Fruit fly (Drosophila melanogaster): ENCODE data around the gene CG5646.

The CG5646 gene

dm6 chr3R:27553921-27554320, 7.2 kb downstream of the CG5646 start (continued):
- TF ChIP-seq CG31388 (GFP tag; optimal IDR thresholded peaks at IDR 0.05) = no peak
- peak; percentile 21; the same call in 1 of the 2 replicates for TF ChIP-seq E2f2 (GFP tag; IDR thresholded peaks at IDR 0.05)
- TF ChIP-seq ab (GFP tag; optimal IDR thresholded peaks at IDR 0.05) = no peak
- no peak for TF ChIP-seq Dad (GFP tag; optimal IDR thresholded peaks at IDR 0.05)
- no peak for TF ChIP-seq crol (GFP tag; IDR thresholded peaks at IDR 0.05)
- TF ChIP-seq trh (GFP tag; optimal IDR thresholded peaks at IDR 0.05) = no peak
- TF ChIP-seq NfI (GFP tag; optimal IDR thresholded peaks at IDR 0.05) = peak; percentile 22
- TF ChIP-seq CG13624 (GFP tag; optimal IDR thresholded peaks at IDR 0.05) = no peak
- peak; percentile 5 to 49 for TF ChIP-seq Pdp1 (GFP tag; optimal IDR thresholded peaks at IDR 0.05)
- no peak for TF ChIP-seq mld (GFP tag; IDR thresholded peaks at IDR 0.05; ENCODE audit: partially characterized antibody)
- no peak for TF ChIP-seq CG15011 (GFP tag; optimal IDR thresholded peaks at IDR 0.05)
- TF ChIP-seq CG3065 (GFP tag; optimal IDR thresholded peaks at IDR 0.05) = no peak
- peak; percentile 82 for TF ChIP-seq ci (GFP tag; IDR thresholded peaks at IDR 0.05)
- TF ChIP-seq sim (GFP tag; IDR thresholded peaks at IDR 0.05) = 0 out of 2 replicates have a peak, but pooled peaks have one; percentile 21
- TF ChIP-seq Poxn (GFP tag; IDR thresholded peaks at IDR 0.05) = no peak
- no peak for TF ChIP-seq da (GFP tag; optimal IDR thresholded peaks at IDR 0.05)
- TF ChIP-seq Rx (GFP tag; IDR thresholded peaks at IDR 0.05) = peak; percentile 60
- TF ChIP-seq Dip3 (GFP tag; optimal IDR thresholded peaks at IDR 0.05) = no peak
- TF ChIP-seq sisA (GFP tag; IDR thresholded peaks at IDR 0.05) = peak; percentile 73
- no peak for TF ChIP-seq CTCF (GFP tag; optimal IDR thresholded peaks at IDR 0.05)
- TF ChIP-seq her (GFP tag; optimal IDR thresholded peaks at IDR 0.05) = no peak
- TF ChIP-seq CG7357 (GFP tag; IDR thresholded peaks at IDR 0.05) = peak; percentile 37; the same call in 1 of the 3 replicates
- no peak for TF ChIP-seq hkb (optimal IDR thresholded peaks at IDR 0.05)
- peak; percentile 76 for TF ChIP-seq hkb (GFP tag; IDR thresholded peaks at IDR 0.05)
- no peak for TF ChIP-seq CG1792 (GFP tag; optimal IDR thresholded peaks at IDR 0.05)
- TF ChIP-seq CoRest (tag; optimal IDR thresholded peaks at IDR 0.05) = peak; percentile 38
- no peak for TF ChIP-seq bbx (GFP tag; IDR thresholded peaks at IDR 0.05; ENCODE audit: partially characterized antibody)
- no peak for TF ChIP-seq CG6813 (GFP tag; optimal IDR thresholded peaks at IDR 0.05)
- no peak for TF ChIP-seq luna (GFP tag; optimal IDR thresholded peaks at IDR 0.05)
- TF ChIP-seq CG10274 (GFP tag; optimal IDR thresholded peaks at IDR 0.05) = no peak
- no peak for TF ChIP-seq ac (GFP tag; optimal IDR thresholded peaks at IDR 0.05)
- TF ChIP-seq CG12391 (tag; optimal IDR thresholded peaks at IDR 0.05) = peak; percentile 64
- no peak for TF ChIP-seq CG18619 (GFP tag; optimal IDR thresholded peaks at IDR 0.05)
- TF ChIP-seq croc (GFP tag; conservative IDR thresholded peaks at IDR 0.05) = 0 out of 3 replicates have a peak, but pooled peaks have one; percentile 18
- TF ChIP-seq HLHmδ (GFP tag; optimal IDR thresholded peaks at IDR 0.05) = no peak
- no peak for TF ChIP-seq fd3F (GFP tag; optimal IDR thresholded peaks at IDR 0.05)
- TF ChIP-seq CG42726 (GFP tag; IDR thresholded peaks at IDR 0.05; ENCODE audit: partially characterized antibody) = no peak
- no peak for TF ChIP-seq CG32532 (GFP tag; IDR thresholded peaks at IDR 0.05)
- TF ChIP-seq fd102C (GFP tag; optimal IDR thresholded peaks at IDR 0.05) = no peak
- TF ChIP-seq CG5245 (GFP tag; optimal IDR thresholded peaks at IDR 0.05) = peak; percentile 47
- TF ChIP-seq CG12236 (GFP tag; optimal IDR thresholded peaks at IDR 0.05) = no peak
- TF ChIP-seq Lim3 (GFP tag; IDR thresholded peaks at IDR 0.05) = no peak
- peak; percentile 56 for TF ChIP-seq CG14441 (GFP tag; IDR thresholded peaks at IDR 0.05)
- TF ChIP-seq Hey (tag; optimal IDR thresholded peaks at IDR 0.05) = no peak
- TF ChIP-seq slbo (GFP tag; IDR thresholded peaks at IDR 0.05) = no peak
- TF ChIP-seq lbe (GFP tag; optimal IDR thresholded peaks at IDR 0.05) = peak; percentile 60
- no peak for TF ChIP-seq CG6765 (GFP tag; optimal IDR thresholded peaks at IDR 0.05)
- no peak for TF ChIP-seq sqz (GFP tag; optimal IDR thresholded peaks at IDR 0.05)
- no peak for TF ChIP-seq crp (GFP tag; optimal IDR thresholded peaks at IDR 0.05)
- TF ChIP-seq CG13296 (GFP tag; optimal IDR thresholded peaks at IDR 0.05) = no peak
- peak; percentile 29 for TF ChIP-seq gsb-n (tag; optimal IDR thresholded peaks at IDR 0.05)
- no peak for TF ChIP-seq Taf1 (GFP tag; IDR thresholded peaks at IDR 0.05)
- TF ChIP-seq CG32772 (GFP tag; IDR thresholded peaks at IDR 0.05) = peak; percentile 34; the same call in 1 of the 2 replicates

Measured in whole organism, embryonic.